Fruit fly (Drosophila melanogaster) Kc167 (cell line): ENCODE measurements around the gene Pgam5.

Source experiments
- h ChIP-seq: fragments of >200 bp; optimal IDR thresholded peaks from 3 replicates; lab custom pipeline; 2018; ENCODE audit warnings: missing external identifiers
- psq ChIP-seq: fragments of >200 bp; optimal IDR thresholded peaks from 2 replicates; lab custom pipeline; 2017; ENCODE audit warnings: missing external identifiers

DNA sequence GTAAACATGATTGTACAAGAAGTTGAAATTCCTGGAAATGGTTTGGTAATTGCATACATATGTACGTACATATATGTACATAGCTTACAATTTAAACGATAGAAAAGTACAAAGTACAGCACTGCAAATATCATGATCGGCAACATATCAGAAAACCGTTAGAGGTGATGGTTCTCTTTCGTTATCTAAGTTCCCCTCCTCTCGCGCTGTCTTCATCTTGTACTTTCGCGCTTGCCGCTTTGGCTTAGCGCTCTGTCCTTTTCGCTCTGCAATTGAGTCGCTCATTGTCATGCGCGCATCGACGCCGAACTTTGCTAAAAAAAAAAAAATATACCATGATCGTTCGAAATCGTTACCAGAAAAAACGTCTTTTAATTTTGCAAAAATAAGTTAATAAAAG lies 30.6 kb upstream of the Pgam5 start:
- TF ChIP-seq h (lab: Kevin White, UChicago) (no peak), psq (no peak)
